Worm (Caenorhabditis elegans) whole organism, L4 larva: ENCODE results near the gene srx-5.

ENCODE experiments used
- F37D6.2 ChIP-seq: sonication (generic microtip); optimal IDR thresholded peaks from 2 replicates; lab custom pipeline; 2016; ENCODE audit warnings: mild to moderate bottlenecking, missing genetic modification characterization, missing compliant biosample characterization
- F44E2.7 ChIP-seq: fragments of 200-800 bp; sonication (Bioruptor generic); IDR thresholded peaks from 2 replicates; pipeline ENCODE4 v2.1.2; 2022; ENCODE audit warnings: missing genetic modification characterization, missing compliant biosample characterization
- F49E8.2 ChIP-seq: sonication (generic microtip); optimal IDR thresholded peaks from 2 replicates; lab custom pipeline; 2016; ENCODE audit warnings: missing compliant biosample characterization, mild to moderate bottlenecking, missing genetic modification characterization, borderline replicate concordance
- R02D3.7 ChIP-seq: fragments of 150-350 bp; sonication (generic microtip); optimal IDR thresholded peaks from 3 replicates; lab custom pipeline; 2014; ENCODE audit warnings: missing biosample characterization, missing genetic modification characterization
- T20F7.1 ChIP-seq: fragments of 200-800 bp; sonication (Bioruptor generic); optimal IDR thresholded peaks from 2 replicates; lab custom pipeline; 2018; ENCODE audit warnings: mild to moderate bottlenecking, missing genetic modification characterization, missing compliant biosample characterization
- Y105C5A.15 ChIP-seq: fragments of 200-800 bp; sonication (Bioruptor generic); IDR thresholded peaks from 2 replicates; pipeline ENCODE4 v1.3.6; 2022; ENCODE audit warnings: missing genetic modification characterization, missing compliant biosample characterization
- aha-1 ChIP-seq: fragments of 150-350 bp; peaks from one replicate; lab custom pipeline; 2014; ENCODE audit warnings: missing biosample characterization, missing genetic modification characterization
- attf-4 ChIP-seq: sonication (generic microtip); optimal IDR thresholded peaks from 3 replicates; lab custom pipeline; 2017; ENCODE audit warnings: missing biosample characterization, missing genetic modification characterization
- ceh-44 ChIP-seq: fragments of 200-800 bp; sonication (Bioruptor generic); IDR thresholded peaks from 2 replicates; pipeline ENCODE4 v1.3.6; 2022; ENCODE audit warnings: missing genetic modification reagents, missing genetic modification characterization, missing compliant biosample characterization
- ces-1 ChIP-seq: fragments of 150-350 bp; sonication (generic microtip); optimal IDR thresholded peaks from 4 replicates; lab custom pipeline; 2014; ENCODE audit warnings: missing biosample characterization, missing genetic modification reagents, missing genetic modification characterization
- cey-2 ChIP-seq: sonication (generic microtip); optimal IDR thresholded peaks from 3 replicates; lab custom pipeline; 2017; ENCODE audit warnings: missing genetic modification characterization, mild to moderate bottlenecking, missing compliant biosample characterization, antibody characterized with exemption, borderline replicate concordance; ENCODE audit not compliant: insufficient read depth
- ctbp-1 ChIP-seq: fragments of 200-800 bp; sonication (Bioruptor generic); IDR thresholded peaks from 2 replicates; pipeline ENCODE4 v1.3.6; 2022; ENCODE audit warnings: missing genetic modification reagents, missing genetic modification characterization, missing compliant biosample characterization
- daf-16 ChIP-seq, 3 experiments: sonication (generic microtip); optimal IDR thresholded peaks; 2 replicates each; lab custom pipeline; 2016 to 2017; ENCODE audit warnings: missing genetic modification characterization in 3 of 3, missing genetic modification reagents in 3 of 3, mild to moderate bottlenecking in 2 of 3, missing compliant biosample characterization in 2 of 3, missing biosample characterization in 1 of 3, moderate library complexity in 1 of 3
- dmd-6 ChIP-seq: fragments of 200-800 bp; sonication (Bioruptor generic); IDR thresholded peaks from 2 replicates; pipeline ENCODE4 v1.3.6; 2022; ENCODE audit warnings: missing genetic modification reagents, missing genetic modification characterization, missing compliant biosample characterization
- dmd-8 ChIP-seq: fragments of 200-800 bp; sonication (Bioruptor generic); IDR thresholded peaks from 2 replicates; pipeline ENCODE4 v1.3.6; 2022; ENCODE audit warnings: missing genetic modification characterization, missing compliant biosample characterization
- duxl-1 ChIP-seq: sonication (generic microtip); optimal IDR thresholded peaks from 2 replicates; lab custom pipeline; 2016; ENCODE audit warnings: mild to moderate bottlenecking, missing genetic modification characterization, moderate library complexity, missing compliant biosample characterization; ENCODE audit not compliant: poor library complexity
- egl-43 ChIP-seq: fragments of 200-800 bp; sonication (Bioruptor generic); IDR thresholded peaks from 2 replicates; pipeline ENCODE4 v1.3.6; 2022; ENCODE audit warnings: missing genetic modification reagents, missing genetic modification characterization, missing compliant biosample characterization
- fkh-10 ChIP-seq: fragments of 150-350 bp; optimal IDR thresholded peaks from 2 replicates; lab custom pipeline; 2014; ENCODE audit warnings: missing biosample characterization, missing genetic modification reagents, missing genetic modification characterization
- hif-1 ChIP-seq, 2 experiments: sonication (generic microtip); optimal IDR thresholded peaks; 2 replicates each; lab custom pipeline; 2016 to 2017; ENCODE audit warnings: missing compliant biosample characterization in 2 of 2, missing genetic modification characterization in 2 of 2, missing genetic modification reagents in 2 of 2, missing genotype in 2 of 2, mild to moderate bottlenecking in 1 of 2
- hlh-11 ChIP-seq: fragments of 200-800 bp; sonication (Bioruptor generic); optimal IDR thresholded peaks from 2 replicates; lab custom pipeline; 2018; ENCODE audit warnings: mild to moderate bottlenecking, missing genetic modification characterization, missing compliant biosample characterization
- hlh-30 ChIP-seq: sonication (generic microtip); optimal IDR thresholded peaks from 2 replicates; lab custom pipeline; 2017; ENCODE audit warnings: antibody characterized with exemption, mild to moderate bottlenecking, missing genetic modification characterization, missing compliant biosample characterization; ENCODE audit not compliant: insufficient read depth
- jun-1 ChIP-seq: fragments of 150-350 bp; optimal IDR thresholded peaks from 2 replicates; lab custom pipeline; 2014; ENCODE audit warnings: missing biosample characterization, missing genetic modification reagents, missing genetic modification characterization
- lsy-2 ChIP-seq, 2 experiments: fragments of 150-350 bp in 1 of 2; sonication (generic microtip) in 1 of 2; optimal IDR thresholded peaks; 2 replicates each; lab custom pipeline; 2014 to 2017; ENCODE audit warnings: missing biosample characterization in 2 of 2, missing genetic modification characterization in 2 of 2
- madf-5 ChIP-seq, 2 experiments: fragments of 200-800 bp; sonication (Bioruptor generic); IDR thresholded peaks; 2 replicates each; pipeline ENCODE4 v1.3.6; 2022; ENCODE audit warnings: missing compliant biosample characterization in 2 of 2, missing genetic modification characterization in 2 of 2
- mdl-1 ChIP-seq, 2 experiments: fragments of 150-350 bp in 1 of 2; sonication (generic microtip) in 1 of 2; optimal IDR thresholded peaks; 2 replicates each; lab custom pipeline; 2014 to 2017; ENCODE audit warnings: missing biosample characterization in 2 of 2, missing genetic modification characterization in 2 of 2
- mes-2 ChIP-seq: sonication (generic microtip); optimal IDR thresholded peaks from 2 replicates; lab custom pipeline; 2016; ENCODE audit warnings: missing genotype, mild to moderate bottlenecking, missing genetic modification characterization, missing compliant biosample characterization; ENCODE audit not compliant: poor library complexity, severe bottlenecking
- mxl-2 ChIP-seq: fragments of 200-800 bp; sonication (Bioruptor generic); conservative IDR thresholded peaks from 2 replicates; pipeline ENCODE4 v1.3.6; 2022; ENCODE audit warnings: missing genetic modification reagents, missing genetic modification characterization, missing compliant biosample characterization
- nhr-102 ChIP-seq: sonication (generic microtip); optimal IDR thresholded peaks from 2 replicates; lab custom pipeline; 2016; ENCODE audit warnings: mild to moderate bottlenecking, missing genetic modification characterization, moderate library complexity, missing compliant biosample characterization
- nhr-11 ChIP-seq: fragments of 150-350 bp; optimal IDR thresholded peaks from 2 replicates; lab custom pipeline; 2014; ENCODE audit warnings: missing biosample characterization, missing genetic modification characterization
- nhr-28 ChIP-seq: fragments of 150-350 bp; optimal IDR thresholded peaks from 2 replicates; lab custom pipeline; 2014; ENCODE audit warnings: missing biosample characterization, missing genetic modification characterization
- nhr-77 ChIP-seq: fragments of 150-350 bp; optimal IDR thresholded peaks from 2 replicates; lab custom pipeline; 2014; ENCODE audit warnings: missing biosample characterization, missing genetic modification characterization
- pqm-1 ChIP-seq: sonication (generic microtip); optimal IDR thresholded peaks from 2 replicates; lab custom pipeline; 2017; ENCODE audit warnings: missing biosample characterization, missing genetic modification characterization
- rbr-2 ChIP-seq: sonication (generic microtip); optimal IDR thresholded peaks from 2 replicates; lab custom pipeline; 2016; ENCODE audit warnings: missing genotype, missing genetic modification characterization, missing compliant biosample characterization
- saeg-2 ChIP-seq: fragments of 200-800 bp; sonication (Bioruptor generic); IDR thresholded peaks from 2 replicates; pipeline ENCODE4 v1.3.6; 2022; ENCODE audit warnings: missing genetic modification reagents, missing genetic modification characterization, missing compliant biosample characterization
- skn-1 ChIP-seq: fragments of 150-350 bp; optimal IDR thresholded peaks from 2 replicates; lab custom pipeline; 2014; ENCODE audit warnings: missing biosample characterization, missing genetic modification characterization
- snpc-1.2 ChIP-seq: fragments of 200-800 bp; sonication (Bioruptor generic); IDR thresholded peaks from 2 replicates; pipeline ENCODE4 v1.3.6; 2022; ENCODE audit warnings: missing genetic modification reagents, missing genetic modification characterization, missing compliant biosample characterization
- spr-3 ChIP-seq: fragments of 200-800 bp; sonication (Bioruptor generic); optimal IDR thresholded peaks from 2 replicates; lab custom pipeline; 2018; ENCODE audit warnings: mild to moderate bottlenecking, missing genetic modification characterization, missing compliant biosample characterization
- tag-97 ChIP-seq: fragments of 200-800 bp; sonication (Bioruptor generic); IDR thresholded peaks from 2 replicates; pipeline ENCODE4 v1.3.6; 2022; ENCODE audit warnings: missing genetic modification characterization, missing compliant biosample characterization
- unc-130 ChIP-seq: sonication (generic microtip); optimal IDR thresholded peaks from 2 replicates; lab custom pipeline; 2016; ENCODE audit warnings: missing genetic modification reagents, missing genetic modification characterization, missing compliant biosample characterization
- unc-39 ChIP-seq: sonication (generic microtip); optimal IDR thresholded peaks from 2 replicates; lab custom pipeline; 2017; ENCODE audit warnings: missing biosample characterization, missing genetic modification characterization
- unc-62 ChIP-seq, 3 experiments: fragments of 150-350 bp in 1 of 3; sonication (generic microtip); optimal IDR thresholded peaks in 2 of 3; peaks in 1 of 3; 1 replicate in 1 of 3; 2 replicates in 2 of 3; lab custom pipeline; 2014 to 2017; ENCODE audit warnings: missing biosample characterization in 3 of 3, missing genetic modification characterization in 3 of 3, missing genetic modification reagents in 3 of 3, missing genotype in 1 of 3
- vab-7 ChIP-seq: fragments of 200-800 bp; sonication (Bioruptor generic); IDR thresholded peaks from 2 replicates; pipeline ENCODE4 v1.3.6; 2022; ENCODE audit warnings: missing genetic modification reagents, missing genetic modification characterization, missing compliant biosample characterization
- zfp-2 ChIP-seq: sonication (generic microtip); optimal IDR thresholded peaks from 2 replicates; lab custom pipeline; 2016; ENCODE audit warnings: mild to moderate bottlenecking, missing genetic modification characterization, missing compliant biosample characterization
- zfp-3 ChIP-seq: fragments of 200-800 bp; sonication (Bioruptor generic); conservative IDR thresholded peaks from 2 replicates; pipeline ENCODE4 v1.3.6; 2022; ENCODE audit warnings: missing genetic modification reagents, missing genetic modification characterization, missing compliant biosample characterization
- zip-11 ChIP-seq: fragments of 200-800 bp; sonication (Bioruptor generic); IDR thresholded peaks from 2 replicates; pipeline ENCODE4 v1.3.6; 2022; ENCODE audit warnings: missing genetic modification characterization, missing compliant biosample characterization
- zip-2 ChIP-seq: fragments of 150-350 bp; optimal IDR thresholded peaks from 2 replicates; lab custom pipeline; 2014; ENCODE audit warnings: missing biosample characterization, missing genetic modification characterization

The srx-5 gene

DNA sequence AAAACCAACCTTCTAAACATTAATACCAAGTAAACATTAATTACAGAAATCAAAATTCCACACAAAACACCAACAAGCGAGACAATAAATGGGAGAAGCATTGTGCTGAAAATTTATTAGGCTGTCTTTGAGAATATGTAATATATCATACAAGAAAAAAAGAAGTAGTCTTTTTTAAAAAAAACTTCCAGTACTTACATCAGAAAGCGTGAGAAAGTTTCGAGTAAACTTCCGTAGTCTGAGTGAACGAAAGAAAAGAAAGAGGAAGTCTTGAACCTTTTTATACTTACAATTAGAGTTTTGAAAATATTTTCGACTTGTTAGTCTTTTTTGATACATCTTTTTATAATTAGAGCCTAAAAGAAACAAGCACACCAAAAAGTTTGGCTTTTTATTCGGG, 19.9 kb downstream of the srx-5 start, which contains the start of gene srbc-40:
TSS of gene srbc-40 (minus strand) at position 101 of the 400 bp plus-strand sequence.
- TF ChIP-seq unc-130 (GFP tag; lab: Kevin White, UChicago) (no peak), daf-16 (GFP tag; optimal IDR thresholded peaks at IDR 0.05; lab: Kevin White, UChicago) (no peak), daf-16 (tag; optimal IDR thresholded peaks at IDR 0.05; lab: Kevin White, UChicago) (no peak), Y105C5A.15 (GFP tag; lab: Robert Waterston, UW) (no peak), hif-1 (tag; optimal IDR thresholded peaks at IDR 0.05; lab: Kevin White, UChicago) (no peak), tag-97 (GFP tag; lab: Robert Waterston, UW) (no peak), madf-5 (GFP tag; IDR thresholded peaks at IDR 0.05; lab: Robert Waterston, UW) (no peak)

DNA sequence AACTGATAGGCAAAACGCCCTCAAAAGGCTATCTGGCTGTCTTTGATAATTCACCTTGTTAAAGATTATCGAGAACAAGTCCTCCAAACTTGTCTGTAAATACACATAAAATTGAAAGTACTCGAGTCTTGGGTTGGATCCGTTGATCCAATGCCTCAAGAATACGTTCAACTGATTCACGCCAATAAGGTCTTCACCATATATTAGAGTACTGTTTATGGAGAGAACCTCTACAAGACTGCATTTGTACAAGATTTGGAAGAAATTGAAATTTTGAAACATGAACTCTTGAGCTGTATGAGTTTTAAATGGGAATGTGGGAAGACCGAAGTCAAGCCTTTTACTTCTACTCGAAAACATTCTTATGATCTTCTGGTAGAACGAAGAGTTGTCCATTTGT, 23.0 kb downstream of the srx-5 start:
- TF ChIP-seq dmd-6 (no peak), aha-1 (peak; percentile 95)

DNA sequence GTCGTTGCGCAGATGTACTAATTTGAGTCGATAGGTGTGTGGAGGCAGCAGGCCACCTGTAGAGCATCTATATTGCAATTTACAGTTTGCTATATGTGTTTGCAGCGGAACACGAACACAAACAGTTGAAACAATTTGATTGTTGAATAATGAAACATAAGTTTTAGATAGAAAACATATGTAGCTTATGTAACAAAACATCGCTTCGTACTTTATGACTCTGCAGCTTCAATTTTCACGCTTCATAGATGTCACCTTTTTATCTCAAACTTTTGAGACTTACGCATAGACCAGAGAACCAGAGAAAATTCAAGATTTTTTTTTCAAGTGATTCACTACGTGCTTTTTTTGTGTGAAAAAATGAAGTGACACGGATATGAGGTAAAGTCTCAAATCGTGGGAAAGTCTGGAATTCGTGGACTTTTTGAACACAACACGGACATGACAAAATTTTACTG, 24.0 kb downstream of the srx-5 start, which contains the start of gene fbxb-72:
TSS of gene fbxb-72 (minus strand) at position 58 of the 458 bp plus-strand sequence.
- TF ChIP-seq zip-11 (GFP tag; lab: Robert Waterston, UW) (no peak), nhr-77 (tag; lab: Kevin White, UChicago) (peak; percentile 93), cey-2 (no peak), F37D6.2 (tag; lab: Kevin White, UChicago) (no peak), spr-3 (GFP tag; lab: Kevin White, UChicago) (peak; percentile 22), skn-1 (tag; lab: Kevin White, UChicago) (no peak), attf-4 (tag; lab: Kevin White, UChicago) (no peak), F49E8.2 (no peak), mxl-2 (peak; percentile 24; the same call in 1 of the 2 replicates), zfp-3 (GFP tag; lab: Robert Waterston, UW) (peak; percentile 97), lsy-2 (tag; optimal IDR thresholded peaks at IDR 0.05; lab: Kevin White, UChicago) (peak; percentile 76 to 84), R02D3.7 (tag; lab: Kevin White, UChicago) (no peak), pqm-1 (tag; lab: Kevin White, UChicago) (no peak), ctbp-1 (GFP tag; lab: Robert Waterston, UW) (no peak), unc-62 (GFP tag; optimal IDR thresholded peaks at IDR 0.05 in 1 of 2; lab: Kevin White, UChicago) (peak in 1 of 2 experiments; percentile 80), unc-62 (tag; optimal IDR thresholded peaks at IDR 0.05; lab: Kevin White, UChicago) (no peak), egl-43 (GFP tag; lab: Robert Waterston, UW) (no peak), ces-1 (GFP tag; lab: Kevin White, UChicago) (no peak), fkh-10 (no peak), duxl-1 (peak; percentile 75), zip-2 (tag; lab: Kevin White, UChicago) (peak; percentile 83), nhr-11 (tag; lab: Kevin White, UChicago) (peak; percentile 49), F44E2.7 (GFP tag; lab: Robert Waterston, UW) (no peak), ceh-44 (GFP tag; lab: Robert Waterston, UW) (no peak), jun-1 (tag; lab: Kevin White, UChicago) (no peak), nhr-28 (tag; lab: Kevin White, UChicago) (peak; percentile 45), hlh-30 (tag; lab: Kevin White, UChicago) (peak; percentile 43), dmd-8 (GFP tag; lab: Robert Waterston, UW) (no peak), mdl-1 (tag; optimal IDR thresholded peaks at IDR 0.05; lab: Kevin White, UChicago) (no peak), rbr-2 (peak; percentile 34), zfp-2 (tag; lab: Kevin White, UChicago) (no peak), mes-2 (tag; lab: Kevin White, UChicago) (peak; percentile 86), unc-39 (tag; lab: Kevin White, UChicago) (no peak), hlh-11 (tag; lab: Kevin White, UChicago) (peak; percentile 63), T20F7.1 (GFP tag; lab: Kevin White, UChicago) (peak; percentile 70), nhr-102 (peak; percentile 95), saeg-2 (peak; percentile 74), snpc-1.2 (GFP tag; lab: Robert Waterston, UW) (peak; percentile 58; the same call in 1 of the 2 replicates), vab-7 (GFP tag; lab: Robert Waterston, UW) (no peak), Y105C5A.15 (GFP tag; lab: Robert Waterston, UW) (peak; percentile 8; the same call in 1 of the 2 replicates)
